Fruit fly (Drosophila melanogaster) whole organism, prepupa: Measurements from ENCODE around the gene CG44142.
A peak's percentile ranks its signal among the peaks of the same experiment; 100 is the strongest.

Experiments
- Blimp-1 ChIP-seq: fragments of 200-800 bp; sonication (Bioruptor generic); optimal IDR thresholded peaks from 3 replicates; lab custom pipeline; 2017; ENCODE audit warnings: missing biosample characterization, missing genetic modification characterization, mild to moderate bottlenecking, moderate library complexity, missing genetic modification reagents
- CG11294 ChIP-seq: fragments of 200-800 bp; sonication (Bioruptor generic); IDR thresholded peaks from 2 replicates; pipeline ENCODE4 v1.3.6; 2022; ENCODE audit warnings: missing biosample characterization, missing genetic modification characterization
- CG15336 ChIP-seq: fragments of 200-800 bp; sonication (Bioruptor generic); IDR thresholded peaks from 2 replicates; pipeline ENCODE4 v1.3.6; 2022; ENCODE audit warnings: missing biosample characterization, missing genetic modification characterization
- CG1621 ChIP-seq: fragments of 200-800 bp; sonication (Bioruptor generic); optimal IDR thresholded peaks from 3 replicates; lab custom pipeline; 2018; ENCODE audit warnings: missing biosample characterization, mild to moderate bottlenecking, missing genetic modification characterization
- CG34406 ChIP-seq: fragments of 200-800 bp; sonication (Bioruptor generic); optimal IDR thresholded peaks from 3 replicates; lab custom pipeline; 2016; ENCODE audit warnings: missing biosample characterization, missing genetic modification characterization
- Gug ChIP-seq: fragments of 200-800 bp; sonication (Bioruptor generic); IDR thresholded peaks from 2 replicates; pipeline ENCODE4 v1.3.6; 2022; ENCODE audit warnings: missing biosample characterization, missing genetic modification characterization
- Hr39 ChIP-seq: fragments of 200-800 bp; sonication (Bioruptor generic); optimal IDR thresholded peaks from 2 replicates; lab custom pipeline; 2016; ENCODE audit warnings: missing biosample characterization, missing genetic modification characterization
- Lpt ChIP-seq: fragments of 200-800 bp; sonication (Bioruptor generic); optimal IDR thresholded peaks from 3 replicates; lab custom pipeline; 2016; ENCODE audit warnings: missing biosample characterization, missing genetic modification characterization
- achi ChIP-seq: fragments of 200-800 bp; sonication (Bioruptor generic); optimal IDR thresholded peaks from 3 replicates; lab custom pipeline; 2016; ENCODE audit warnings: missing biosample characterization, missing genetic modification characterization
- svp ChIP-seq: fragments of 200-800 bp; sonication (Bioruptor generic); peaks from one replicate; lab custom pipeline; 2016; ENCODE audit warnings: missing biosample characterization, missing genetic modification characterization
- vri ChIP-seq: fragments of 200-800 bp; sonication (Bioruptor generic); optimal IDR thresholded peaks from 3 replicates; lab custom pipeline; 2016; ENCODE audit warnings: missing biosample characterization, mild to moderate bottlenecking, missing genetic modification characterization

dm6 chr3R:13319873-13320272 is 6.9 kb upstream of the CG44142 start:
- TF ChIP-seq Gug (GFP tag; lab: Robert Waterston, UW) (no peak), achi (GFP tag; lab: Kevin White, UChicago) (peak; percentile 35), Blimp-1 (no peak), Hr39 (GFP tag; lab: Kevin White, UChicago) (no peak), CG34406 (GFP tag; lab: Kevin White, UChicago) (peak; percentile 29), Lpt (GFP tag; lab: Kevin White, UChicago) (no peak), CG1621 (no peak), svp (GFP tag; lab: Kevin White, UChicago) (no peak), CG15336 (GFP tag; lab: Robert Waterston, UW) (no peak), CG11294 (GFP tag; lab: Robert Waterston, UW) (no peak), vri (no peak)
